Worm (Caenorhabditis elegans): ENCODE results near the gene F29G6.1.

The F29G6.1 gene

DNA sequence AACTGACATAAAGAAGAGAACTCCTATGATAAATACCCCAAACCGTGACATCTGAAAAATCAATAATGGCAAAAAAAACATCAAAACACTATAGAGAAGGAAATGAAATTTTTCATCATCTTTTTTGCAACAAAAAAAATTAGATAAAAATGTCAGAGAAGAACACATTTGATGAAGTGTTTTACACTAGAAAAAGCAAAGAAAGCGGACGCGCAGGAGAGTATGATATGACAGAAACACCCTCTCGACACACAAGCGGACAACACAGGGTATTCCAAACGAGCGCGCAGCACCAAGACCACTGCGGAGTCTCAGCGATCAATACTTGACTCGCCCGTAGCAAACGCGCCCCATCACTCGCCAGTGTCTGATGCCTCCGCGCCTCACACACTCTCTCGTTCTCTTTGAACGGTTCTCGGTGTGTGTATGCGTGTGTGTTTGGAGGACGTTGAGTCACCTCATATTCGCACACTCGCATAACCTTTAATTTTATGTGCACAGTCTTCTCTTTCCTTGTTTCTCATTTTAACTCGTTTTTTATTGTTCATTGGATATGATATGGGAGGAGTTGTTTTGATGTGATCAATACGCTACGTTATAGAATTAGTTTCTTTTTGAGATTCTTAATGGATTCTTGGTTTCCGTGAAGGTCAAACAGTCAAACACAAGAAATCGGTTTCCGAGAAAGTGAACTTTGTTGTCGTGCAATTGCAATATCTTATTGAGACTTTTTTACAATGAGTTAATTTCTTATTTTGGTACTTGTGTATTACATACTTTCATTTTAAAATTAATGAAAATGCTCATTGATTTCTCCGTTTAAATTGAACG, 44.6 kb downstream of the F29G6.1 start, which contains the start of gene selt-1.1 (continued):
- TF ChIP-seq zip-11 (GFP tag; IDR thresholded peaks at IDR 0.05) (no peak), madf-5 (GFP tag; IDR thresholded peaks at IDR 0.05) (0 out of 4 replicates have a peak, but pooled peaks of 1 of the 2 experiments have one; percentile 4), ZK546.5 (tag; optimal IDR thresholded peaks at IDR 0.05) (no peak), mxl-2 (GFP tag; conservative IDR thresholded peaks at IDR 0.05) (no peak), dve-1 (tag; optimal IDR thresholded peaks at IDR 0.05; ENCODE audit: insufficient read depth) (peak; percentile 83), nhr-111 (GFP tag; optimal IDR thresholded peaks at IDR 0.05) (no peak), tra-1 (GFP tag; IDR thresholded peaks at IDR 0.05) (peak; percentile 48; the same call in 1 of the 2 replicates), skn-1 (tag; optimal IDR thresholded peaks at IDR 0.05) (no peak), hmg-1.1 (GFP tag; IDR thresholded peaks at IDR 0.05) (peak; percentile 63), mxl-3 (GFP tag; optimal IDR thresholded peaks at IDR 0.05) (peak; percentile 77), lin-39 (tag; optimal IDR thresholded peaks at IDR 0.05) (no peak), ceh-62 (tag; optimal IDR thresholded peaks at IDR 0.05) (no peak), ama-1 (optimal IDR thresholded peaks at IDR 0.05) (no peak), aly-2 (tag; optimal IDR thresholded peaks at IDR 0.05) (no peak), F26F4.8 (GFP tag; conservative IDR thresholded peaks at IDR 0.05) (no peak), ceh-44 (GFP tag; IDR thresholded peaks at IDR 0.05) (no peak), lin-38 (GFP tag; IDR thresholded peaks at IDR 0.05) (no peak), zfp-3 (GFP tag; conservative IDR thresholded peaks at IDR 0.05) (no peak), nhr-25 (tag; optimal IDR thresholded peaks at IDR 0.05; ENCODE audit: borderline replicate concordance, insufficient read depth) (peak; percentile 28), egl-27 (tag; optimal IDR thresholded peaks at IDR 0.05) (no peak), nhr-237 (tag; optimal IDR thresholded peaks at IDR 0.05) (no peak), unc-130 (GFP tag; optimal IDR thresholded peaks at IDR 0.05) (no peak), daf-8 (GFP tag; IDR thresholded peaks at IDR 0.05) (no peak), Y105C5A.15 (GFP tag; IDR thresholded peaks at IDR 0.05) (no peak), nhr-6 (tag; optimal IDR thresholded peaks at IDR 0.05) (peak; percentile 97), hlh-11 (tag; optimal IDR thresholded peaks at IDR 0.05) (peak; percentile 86), gei-8 (GFP tag; optimal IDR thresholded peaks at IDR 0.05) (no peak), zfp-2 (tag; optimal IDR thresholded peaks at IDR 0.05) (no peak), pqm-1 (tag; optimal IDR thresholded peaks at IDR 0.05) (peak; percentile 22), mdl-1 (tag; optimal IDR thresholded peaks at IDR 0.05) (peak in 1 of 2 experiments; percentile 73), nhr-11 (tag; optimal IDR thresholded peaks at IDR 0.05) (no peak), daf-19 (GFP tag; conservative IDR thresholded peaks at IDR 0.05) (no peak), mdt-29 (GFP tag; IDR thresholded peaks at IDR 0.05) (no peak), F44E2.7 (GFP tag; IDR thresholded peaks at IDR 0.05) (no peak), ztf-11 (tag; optimal IDR thresholded peaks at IDR 0.05) (no peak), nhr-41 (GFP tag; IDR thresholded peaks at IDR 0.05) (no peak), mep-1 (tag; optimal IDR thresholded peaks at IDR 0.05) (peak; percentile 84), Y48G9A.11 (GFP tag; IDR thresholded peaks at IDR 0.05) (no peak)

DNA sequence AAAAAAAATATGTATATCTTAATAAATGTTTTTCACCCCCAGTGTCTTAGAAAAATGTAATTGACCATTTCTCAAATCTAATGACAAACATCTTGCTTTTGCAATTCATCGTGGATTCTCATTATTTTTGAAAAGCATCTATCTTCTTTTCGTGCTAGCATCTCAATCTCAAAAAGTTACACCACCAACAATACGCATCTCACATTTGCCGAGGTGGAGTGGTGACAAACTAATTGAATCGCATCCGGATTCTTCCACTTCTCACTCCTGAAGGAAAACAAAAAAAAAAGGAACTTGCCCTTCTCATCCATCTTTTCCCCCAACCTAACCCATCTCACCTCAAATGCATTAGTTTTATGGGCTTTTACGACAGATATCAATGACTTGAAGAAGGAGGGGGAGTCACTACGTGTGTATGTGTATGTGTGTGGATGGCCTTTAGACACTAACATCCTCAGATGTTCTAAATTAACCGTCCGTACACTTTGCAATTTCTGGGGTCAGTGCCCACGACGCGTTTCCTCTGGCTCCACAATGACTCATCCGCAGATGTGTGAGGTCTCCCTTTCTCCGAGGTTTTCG, 45.5 kb downstream of the F29G6.1 start:
- TF ChIP-seq daf-16 (GFP tag; optimal IDR thresholded peaks at IDR 0.05) = peak in 1 of 2 experiments; percentile 37
- TF ChIP-seq daf-16 (tag; optimal IDR thresholded peaks at IDR 0.05) = no peak
- TF ChIP-seq nhr-28 (tag; optimal IDR thresholded peaks at IDR 0.05) = peak; percentile 2
- peak; percentile 63 for TF ChIP-seq aha-1 (tag)
- TF ChIP-seq nhr-76 (tag; optimal IDR thresholded peaks at IDR 0.05) = no peak
- TF ChIP-seq attf-4 (tag; optimal IDR thresholded peaks at IDR 0.05) = no peak
- TF ChIP-seq hlh-30 (tag; optimal IDR thresholded peaks at IDR 0.05; ENCODE audit: insufficient read depth) = no peak
- TF ChIP-seq unc-62 (GFP tag; optimal IDR thresholded peaks at IDR 0.05 in 1 of 2) = peak in 1 of 2 experiments; percentile 86
- TF ChIP-seq unc-62 (tag; optimal IDR thresholded peaks at IDR 0.05) = no peak

Measured in whole organism, L4 larva.